Worm (Caenorhabditis elegans): ENCODE data around the gene C09B9.1.

DNA sequence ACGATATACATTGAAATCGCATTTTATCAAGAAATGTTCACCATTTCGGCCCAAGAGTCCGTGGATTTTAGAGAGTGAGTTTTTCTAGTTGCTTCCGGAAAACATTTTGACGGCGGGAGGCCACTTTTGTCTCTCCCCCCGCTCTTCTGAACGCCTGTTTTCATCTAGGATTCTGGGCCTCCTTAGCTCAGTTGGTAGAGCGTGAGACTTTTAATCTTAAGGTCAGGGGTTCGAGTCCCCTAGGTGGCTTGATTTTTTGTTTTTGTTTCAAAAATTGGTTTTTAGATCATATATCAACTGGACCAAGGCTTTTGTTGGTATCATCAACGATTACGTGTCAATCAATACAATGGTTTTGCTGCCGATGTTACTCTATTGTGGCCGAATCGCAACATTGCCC, 1.2 kb downstream of the C09B9.1 start:
- no peak for TF ChIP-seq lsy-2 (tag; optimal IDR thresholded peaks at IDR 0.05)
- TF ChIP-seq elt-1 (tag; optimal IDR thresholded peaks at IDR 0.05; ENCODE audit: borderline replicate concordance, insufficient read depth): no peak
- TF ChIP-seq snpc-4 (tag; optimal IDR thresholded peaks at IDR 0.05): no peak
- no peak for TF ChIP-seq elt-3 (tag; optimal IDR thresholded peaks at IDR 0.05)

Data from whole organism, mixed stage, embryonic.